Worm (Caenorhabditis elegans) whole organism, L4 larva: ENCODE measurements around the gene Y43F4A.4.

Experiments used
- T26A8.4 ChIP-seq: fragments of 200-800 bp; sonication (Bioruptor generic); IDR thresholded peaks from 2 replicates; pipeline ENCODE4 v1.3.6; 2022; ENCODE audit warnings: missing genetic modification characterization, missing compliant biosample characterization
- egl-27 ChIP-seq: sonication (generic microtip); optimal IDR thresholded peaks from 3 replicates; lab custom pipeline; 2017; ENCODE audit warnings: missing biosample characterization, missing genetic modification reagents, missing genetic modification characterization
- fos-1 ChIP-seq: fragments of 150-350 bp; optimal IDR thresholded peaks from 2 replicates; lab custom pipeline; 2014; ENCODE audit warnings: missing biosample characterization, missing genetic modification characterization
- spr-3 ChIP-seq: fragments of 200-800 bp; sonication (Bioruptor generic); optimal IDR thresholded peaks from 2 replicates; lab custom pipeline; 2018; ENCODE audit warnings: mild to moderate bottlenecking, missing genetic modification characterization, missing compliant biosample characterization
- ztf-11 ChIP-seq: fragments of 150-350 bp; optimal IDR thresholded peaks from 2 replicates; lab custom pipeline; 2014; ENCODE audit warnings: missing biosample characterization, missing genetic modification characterization

- TF ChIP-seq fos-1 (tag; lab: Kevin White, UChicago), result no peak
- TF ChIP-seq egl-27 (tag; lab: Kevin White, UChicago), result no peak
- TF ChIP-seq ztf-11 (tag; lab: Kevin White, UChicago), result no peak
- TF ChIP-seq T26A8.4 (GFP tag; lab: Robert Waterston, UW), result no peak
- TF ChIP-seq spr-3 (GFP tag; lab: Kevin White, UChicago), result no peak
Observed at ce11 chrIII:13204682-13205081, 40.7 kb upstream of the Y43F4A.4 start, which contains the start of gene Y39E4B.11.
